Fruit fly (Drosophila melanogaster) whole organism, embryonic: ENCODE measurements around the gene sesB.
A peak's percentile ranks its signal among the peaks of the same experiment; 100 is the strongest.

Experiments used
- Ada2b ChIP-seq: fragments of 200-800 bp; sonication (Bioruptor generic); IDR thresholded peaks from 2 replicates; pipeline ENCODE4 v1.3.6; 2022; ENCODE audit warnings: missing biosample characterization, missing genetic modification characterization
- Bgb ChIP-seq: fragments of 200-800 bp; sonication (Bioruptor generic); IDR thresholded peaks from 2 replicates; pipeline ENCODE4 v1.3.6; 2022; ENCODE audit warnings: missing biosample characterization, missing genetic modification characterization; ENCODE audit not compliant: partially characterized antibody
- BtbVII ChIP-seq: fragments of 200-800 bp; sonication (Bioruptor generic); optimal IDR thresholded peaks from 3 replicates; lab custom pipeline; 2017; ENCODE audit warnings: missing biosample characterization, mild to moderate bottlenecking, missing genetic modification characterization
- Bteb2 ChIP-seq: fragments of 200-800 bp; sonication (Bioruptor generic); optimal IDR thresholded peaks from 2 replicates; lab custom pipeline; 2016; ENCODE audit warnings: missing biosample characterization, missing genetic modification characterization
- CG11560 ChIP-seq: fragments of 200-800 bp; sonication (Bioruptor generic); IDR thresholded peaks from 3 replicates; pipeline ENCODE4 v1.3.6; 2022; ENCODE audit warnings: missing biosample characterization, missing genetic modification characterization
- CG12155 ChIP-seq: fragments of 200-800 bp; sonication (Bioruptor generic); optimal IDR thresholded peaks from 3 replicates; lab custom pipeline; 2016; ENCODE audit warnings: missing biosample characterization, missing genetic modification characterization
- CG12744 ChIP-seq: fragments of 200-800 bp; sonication (Bioruptor generic); optimal IDR thresholded peaks from 2 replicates; lab custom pipeline; 2016; ENCODE audit warnings: missing biosample characterization, missing genetic modification characterization
- CG13296 ChIP-seq: fragments of 200-800 bp; sonication (Bioruptor generic); optimal IDR thresholded peaks from 3 replicates; lab custom pipeline; 2018; ENCODE audit warnings: missing biosample characterization, mild to moderate bottlenecking, missing genetic modification characterization
- CG14014 ChIP-seq: fragments of 200-800 bp; sonication (Bioruptor generic); IDR thresholded peaks from 2 replicates; pipeline ENCODE4 v1.3.6; 2022; ENCODE audit warnings: missing biosample characterization, missing genetic modification characterization
- CG1603 ChIP-seq: fragments of 200-800 bp; sonication (Bioruptor generic); optimal IDR thresholded peaks from 2 replicates; lab custom pipeline; 2019; ENCODE audit warnings: missing biosample characterization, mild to moderate bottlenecking, missing genetic modification characterization, moderate library complexity
- CG16813 ChIP-seq: fragments of 200-800 bp; sonication (Bioruptor generic); IDR thresholded peaks from 3 replicates; pipeline ENCODE4 v1.3.6; 2022; ENCODE audit warnings: missing biosample characterization, missing genetic modification characterization; ENCODE audit not compliant: partially characterized antibody
- CG16815 ChIP-seq: fragments of 200-800 bp; sonication (Bioruptor generic); optimal IDR thresholded peaks from 3 replicates; lab custom pipeline; 2017; ENCODE audit warnings: missing biosample characterization, mild to moderate bottlenecking, missing genetic modification characterization
- CG2712 ChIP-seq: fragments of 200-800 bp; optimal IDR thresholded peaks from 3 replicates; lab custom pipeline; 2019; ENCODE audit warnings: missing biosample characterization, mild to moderate bottlenecking, missing genetic modification characterization, moderate library complexity
- CG32772 ChIP-seq: fragments of 200-800 bp; sonication (Bioruptor generic); IDR thresholded peaks from 2 replicates; pipeline ENCODE4 v1.3.6; 2022; ENCODE audit warnings: missing biosample characterization, missing genetic modification characterization
- CG6654 ChIP-seq: fragments of 200-800 bp; sonication (Bioruptor generic); optimal IDR thresholded peaks from 2 replicates; lab custom pipeline; 2017; ENCODE audit warnings: missing biosample characterization, mild to moderate bottlenecking, missing genetic modification characterization
- CG7786 ChIP-seq: fragments of 200-800 bp; sonication (Bioruptor generic); optimal IDR thresholded peaks from 2 replicates; lab custom pipeline; 2016; ENCODE audit warnings: missing biosample characterization, missing genetic modification characterization
- CG7928 ChIP-seq: fragments of 200-800 bp; sonication (Bioruptor generic); optimal IDR thresholded peaks from 2 replicates; lab custom pipeline; 2017; ENCODE audit warnings: missing biosample characterization, mild to moderate bottlenecking, missing genetic modification characterization
- CG7987 ChIP-seq: fragments of 200-800 bp; sonication (Bioruptor generic); optimal IDR thresholded peaks from 2 replicates; lab custom pipeline; 2018; ENCODE audit warnings: missing biosample characterization, mild to moderate bottlenecking, missing genetic modification characterization, moderate library complexity
- CG9797 ChIP-seq: fragments of 200-800 bp; sonication (Bioruptor generic); optimal IDR thresholded peaks from 3 replicates; lab custom pipeline; 2018; ENCODE audit warnings: missing biosample characterization, mild to moderate bottlenecking, missing genetic modification characterization
- Dad ChIP-seq: fragments of 200-800 bp; sonication (Bioruptor generic); optimal IDR thresholded peaks from 3 replicates; lab custom pipeline; 2016; ENCODE audit warnings: missing biosample characterization, missing genetic modification characterization
- Dp ChIP-seq: fragments of 200-800 bp; sonication (Bioruptor generic); optimal IDR thresholded peaks from 2 replicates; lab custom pipeline; 2018; ENCODE audit warnings: missing biosample characterization, mild to moderate bottlenecking, missing genetic modification characterization, moderate library complexity
- Dref ChIP-seq: fragments of 200-800 bp; sonication (Bioruptor generic); IDR thresholded peaks from 2 replicates; pipeline ENCODE4 v1.3.6; 2022; ENCODE audit warnings: missing biosample characterization, missing genetic modification characterization
- Fer1 ChIP-seq: fragments of 200-800 bp; sonication (Bioruptor generic); optimal IDR thresholded peaks from 2 replicates; lab custom pipeline; 2017; ENCODE audit warnings: missing biosample characterization, mild to moderate bottlenecking, missing genetic modification characterization
- Neu2 ChIP-seq: fragments of 200-800 bp; sonication (Bioruptor generic); optimal IDR thresholded peaks from 3 replicates; lab custom pipeline; 2016; ENCODE audit warnings: missing biosample characterization, missing genetic modification characterization, borderline replicate concordance
- PHDP ChIP-seq: fragments of 200-800 bp; sonication (Bioruptor generic); optimal IDR thresholded peaks from 3 replicates; lab custom pipeline; 2018; ENCODE audit warnings: missing biosample characterization, mild to moderate bottlenecking, missing genetic modification characterization, moderate library complexity
- Sox100B ChIP-seq: fragments of 200-800 bp; sonication (Bioruptor generic); optimal IDR thresholded peaks from 3 replicates; lab custom pipeline; 2018; ENCODE audit warnings: missing biosample characterization, mild to moderate bottlenecking, missing genetic modification characterization
- Sry-δ ChIP-seq: fragments of 200-800 bp; sonication (Bioruptor generic); optimal IDR thresholded peaks from 2 replicates; lab custom pipeline; 2016; ENCODE audit warnings: missing biosample characterization, missing genetic modification characterization
- Trl ChIP-seq, 3 experiments: fragments of >200 bp in 2 of 3; fragments of 200-800 bp in 1 of 3; sonication (Bioruptor generic) in 1 of 3; optimal IDR thresholded peaks; 2 replicates in 1 of 3; 3 replicates in 2 of 3; lab custom pipeline; 2016 to 2017; ENCODE audit warnings: missing biosample characterization in 1 of 3, missing genetic modification characterization in 1 of 3
- Xrp1 ChIP-seq: fragments of 200-800 bp; sonication (Bioruptor generic); IDR thresholded peaks from 2 replicates; pipeline ENCODE4 v1.3.6; 2022; ENCODE audit warnings: missing biosample characterization, missing genetic modification characterization
- bab2 ChIP-seq: fragments of 200-800 bp; sonication (Bioruptor generic); optimal IDR thresholded peaks from 2 replicates; lab custom pipeline; 2016; ENCODE audit warnings: missing biosample characterization, missing genetic modification characterization
- bbx ChIP-seq: fragments of 200-800 bp; sonication (Bioruptor generic); IDR thresholded peaks from 2 replicates; pipeline ENCODE4 v1.3.6; 2022; ENCODE audit warnings: missing biosample characterization, missing genetic modification characterization; ENCODE audit not compliant: partially characterized antibody
- bigmax ChIP-seq: fragments of 200-800 bp; sonication (Bioruptor generic); optimal IDR thresholded peaks from 2 replicates; lab custom pipeline; 2018; ENCODE audit warnings: missing biosample characterization, mild to moderate bottlenecking, missing genetic modification characterization
- cas ChIP-seq: fragments of 200-800 bp; sonication (Bioruptor generic); IDR thresholded peaks from 2 replicates; pipeline ENCODE4 v1.3.6; 2022; ENCODE audit warnings: missing biosample characterization, missing genetic modification characterization
- chinmo ChIP-seq: fragments of 200-800 bp; sonication (Bioruptor generic); IDR thresholded peaks from 4 replicates; pipeline ENCODE4 v1.3.6; 2022; ENCODE audit warnings: missing biosample characterization, missing genetic modification characterization; ENCODE audit not compliant: partially characterized antibody
- dm ChIP-seq: fragments of 200-800 bp; sonication (Bioruptor generic); optimal IDR thresholded peaks from 3 replicates; lab custom pipeline; 2016; ENCODE audit warnings: missing biosample characterization, missing genetic modification characterization
- emc ChIP-seq: fragments of 200-800 bp; sonication (Bioruptor generic); optimal IDR thresholded peaks from 2 replicates; lab custom pipeline; 2016; ENCODE audit warnings: missing biosample characterization, missing genetic modification characterization
- fd3F ChIP-seq: fragments of 200-800 bp; sonication (Bioruptor generic); optimal IDR thresholded peaks from 2 replicates; lab custom pipeline; 2018; ENCODE audit warnings: missing biosample characterization, mild to moderate bottlenecking, missing genetic modification characterization, moderate library complexity
- gem ChIP-seq: fragments of 200-800 bp; sonication (Bioruptor generic); optimal IDR thresholded peaks from 2 replicates; lab custom pipeline; 2019; ENCODE audit warnings: missing biosample characterization, mild to moderate bottlenecking, missing genetic modification characterization, moderate library complexity
- hb ChIP-seq: fragments of 200-800 bp; sonication (Bioruptor generic); IDR thresholded peaks from 3 replicates; pipeline ENCODE4 v1.3.6; 2022; ENCODE audit warnings: missing biosample characterization, missing genetic modification characterization; ENCODE audit not compliant: partially characterized antibody
- hth ChIP-seq: fragments of >200 bp; optimal IDR thresholded peaks from 2 replicates; lab custom pipeline; 2017; ENCODE audit warnings: inconsistent platforms
- kah ChIP-seq: fragments of 200-800 bp; sonication (Bioruptor generic); optimal IDR thresholded peaks from 2 replicates; lab custom pipeline; 2018; ENCODE audit warnings: missing biosample characterization, mild to moderate bottlenecking, missing genetic modification characterization
- odd ChIP-seq: fragments of 200-800 bp; sonication (Bioruptor generic); optimal IDR thresholded peaks from 2 replicates; lab custom pipeline; 2017; ENCODE audit warnings: missing biosample characterization, mild to moderate bottlenecking, missing genetic modification characterization
- prd ChIP-seq, 3 experiments: fragments of >200 bp in 2 of 3; fragments of 200-800 bp in 1 of 3; sonication (Bioruptor generic) in 1 of 3; optimal IDR thresholded peaks in 2 of 3; IDR thresholded peaks in 1 of 3; 2 replicates in 2 of 3; 3 replicates in 1 of 3; pipeline versions ENCODE4 v1.3.6 to Lab custom; 2017 to 2022; ENCODE audit warnings: missing biosample characterization in 1 of 3, missing genetic modification characterization in 1 of 3
- psq ChIP-seq: fragments of 200-800 bp; sonication (Bioruptor generic); optimal IDR thresholded peaks from 2 replicates; lab custom pipeline; 2017; ENCODE audit warnings: missing biosample characterization, missing genetic modification characterization
- ranshi ChIP-seq: fragments of 200-800 bp; sonication (Bioruptor generic); IDR thresholded peaks from 2 replicates; pipeline ENCODE4 v1.3.6; 2022; ENCODE audit warnings: missing biosample characterization, missing genetic modification characterization
- tap ChIP-seq: fragments of 200-800 bp; optimal IDR thresholded peaks from 3 replicates; lab custom pipeline; 2019; ENCODE audit warnings: missing biosample characterization, mild to moderate bottlenecking, missing genetic modification characterization, moderate library complexity
- wor ChIP-seq: fragments of 200-800 bp; sonication (Bioruptor generic); IDR thresholded peaks from 2 replicates; pipeline ENCODE4 v1.3.6; 2022; ENCODE audit warnings: missing biosample characterization, missing genetic modification characterization
- zf30C ChIP-seq: fragments of 200-800 bp; sonication (Bioruptor generic); optimal IDR thresholded peaks from 3 replicates; lab custom pipeline; 2018; ENCODE audit warnings: missing biosample characterization, mild to moderate bottlenecking, missing genetic modification characterization

sesB gene

DNA sequence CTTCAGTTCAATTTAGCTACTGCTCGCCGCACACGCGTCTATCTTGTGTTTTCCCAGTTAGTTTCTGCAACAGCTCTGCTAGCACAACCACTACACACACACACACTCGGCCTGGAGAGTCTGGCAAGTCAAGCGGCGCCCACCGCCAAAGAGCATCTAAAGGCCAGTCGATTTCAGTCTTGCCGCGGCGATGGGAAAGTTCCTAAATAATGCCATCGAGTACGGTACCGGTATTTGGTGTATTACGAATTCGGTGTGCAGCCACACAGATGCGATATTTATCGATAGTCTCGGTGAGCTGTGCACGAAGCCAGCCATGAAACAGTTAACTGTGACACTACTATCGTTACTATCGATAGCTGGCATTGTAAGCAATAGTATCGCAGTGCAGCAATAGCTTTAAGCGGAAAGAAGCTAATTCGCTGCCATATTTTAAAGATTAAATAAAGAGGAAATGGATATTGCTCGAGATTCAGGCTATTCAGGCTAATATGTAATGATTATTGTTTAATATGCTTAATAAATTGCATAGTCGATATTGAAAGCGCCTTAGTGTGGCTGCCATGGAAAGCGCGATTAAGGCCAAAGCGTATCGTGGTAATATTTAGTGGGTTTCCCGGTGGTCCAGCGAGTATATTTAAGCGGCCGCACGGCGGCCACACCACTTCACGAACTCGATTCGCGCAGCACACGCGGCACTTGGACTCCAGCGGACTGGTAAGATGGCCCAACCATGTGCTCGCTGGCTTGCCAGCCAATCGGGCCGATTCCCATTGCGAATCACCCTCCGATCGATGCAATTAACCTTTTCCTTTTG is 41.8 kb downstream of the sesB start, which contains the start of gene stx (continued):
- TF ChIP-seq kah (GFP tag; lab: Kevin White, UChicago) (peak; percentile 18), wor (GFP tag; lab: Robert Waterston, UW) (no peak), psq (GFP tag; lab: Kevin White, UChicago) (no peak), CG32772 (GFP tag; lab: Robert Waterston, UW) (no peak), Xrp1 (GFP tag; lab: Robert Waterston, UW) (peak; percentile 44), CG12155 (GFP tag; lab: Kevin White, UChicago) (peak; percentile 22), CG7928 (GFP tag; lab: Kevin White, UChicago) (no peak), Ada2b (GFP tag; lab: Robert Waterston, UW) (no peak), Dp (peak; percentile 48), bab2 (GFP tag; lab: Kevin White, UChicago) (no peak), CG12744 (no peak), hb (GFP tag; lab: Robert Waterston, UW) (peak; percentile 98), tap (tag; lab: Kevin White, UChicago) (no peak), CG6654 (GFP tag; lab: Kevin White, UChicago) (no peak), Bteb2 (GFP tag; lab: Kevin White, UChicago) (no peak), Dad (GFP tag; lab: Kevin White, UChicago) (no peak), CG7786 (GFP tag; lab: Kevin White, UChicago) (no peak), Sox100B (no peak), CG9797 (GFP tag; lab: Kevin White, UChicago) (peak; percentile 99), odd (GFP tag; lab: Kevin White, UChicago) (peak; percentile 12), Neu2 (GFP tag; lab: Kevin White, UChicago) (no peak), gem (tag; lab: Kevin White, UChicago) (no peak), dm (GFP tag; lab: Kevin White, UChicago) (peak; percentile 86), cas (GFP tag; lab: Robert Waterston, UW) (0 out of 2 replicates have a peak, but pooled peaks have one; percentile 21), Bgb (GFP tag; lab: Robert Waterston, UW) (peak; percentile 97), zf30C (GFP tag; lab: Kevin White, UChicago) (no peak), CG1603 (tag; lab: Kevin White, UChicago) (peak; percentile 68), emc (no peak), CG16813 (GFP tag; lab: Robert Waterston, UW) (peak; percentile 99), Sry-δ (GFP tag; lab: Kevin White, UChicago) (peak; percentile 89), CG2712 (tag; lab: Kevin White, UChicago) (no peak), hth (no peak), bbx (GFP tag; lab: Robert Waterston, UW) (peak; percentile 96), ranshi (GFP tag; lab: Robert Waterston, UW) (peak; percentile 57; the same call in 1 of the 2 replicates), CG16815 (no peak), fd3F (GFP tag; lab: Kevin White, UChicago) (no peak), BtbVII (GFP tag; lab: Kevin White, UChicago) (peak; percentile 9), CG14014 (no peak; the same call in 1 of the 2 replicates), prd (optimal IDR thresholded peaks at IDR 0.05; lab: Kevin White, UChicago) (no peak), prd (GFP tag; IDR thresholded peaks at IDR 0.05; lab: Robert Waterston, UW) (0 out of 3 replicates have a peak, but pooled peaks have one; percentile 11), Fer1 (GFP tag; lab: Kevin White, UChicago) (peak; percentile 51), Dref (GFP tag; lab: Robert Waterston, UW) (peak; percentile 85), CG13296 (GFP tag; lab: Kevin White, UChicago) (peak; percentile 37), chinmo (peak; percentile 56; the same call in 3 of the 4 replicates), Trl (optimal IDR thresholded peaks at IDR 0.05; lab: Kevin White, UChicago) (no peak), Trl (GFP tag; optimal IDR thresholded peaks at IDR 0.05; lab: Kevin White, UChicago) (peak; percentile 11), CG11560 (tag; lab: Robert Waterston, UW) (0 out of 3 replicates have a peak, but pooled peaks have one; percentile 15), bigmax (peak; percentile 34), CG7987 (GFP tag; lab: Kevin White, UChicago) (peak; percentile 48), PHDP (tag; lab: Kevin White, UChicago) (no peak)
